Worm (Caenorhabditis elegans) whole organism, L3 larva: ENCODE data around the gene H03G16.1.

ENCODE experiments used
- aly-2 ChIP-seq: fragments of 150-350 bp; optimal IDR thresholded peaks from 2 replicates; lab custom pipeline; 2014; ENCODE audit warnings: missing biosample characterization, missing genetic modification characterization
- ama-1 ChIP-seq: fragments of 150-350 bp; optimal IDR thresholded peaks from 2 replicates; lab custom pipeline; 2018
- ceh-16 ChIP-seq: sonication (generic microtip); optimal IDR thresholded peaks from 2 replicates; lab custom pipeline; 2017; ENCODE audit warnings: missing biosample characterization, missing genetic modification characterization
- ceh-28 ChIP-seq: fragments of 150-350 bp; optimal IDR thresholded peaks from 2 replicates; lab custom pipeline; 2014; ENCODE audit warnings: missing biosample characterization, missing genetic modification reagents, missing genetic modification characterization
- ceh-82 ChIP-seq: fragments of 150-350 bp; optimal IDR thresholded peaks from 2 replicates; lab custom pipeline; 2014; ENCODE audit warnings: missing biosample characterization, missing genetic modification characterization
- ceh-9 ChIP-seq: sonication (generic microtip); optimal IDR thresholded peaks from 2 replicates; lab custom pipeline; 2018; ENCODE audit warnings: missing biosample characterization, missing genetic modification characterization
- egl-27 ChIP-seq: sonication (generic microtip); optimal IDR thresholded peaks from 4 replicates; lab custom pipeline; 2017; ENCODE audit warnings: missing biosample characterization, missing genetic modification reagents, missing genetic modification characterization
- elt-2 ChIP-seq: sonication (generic microtip); optimal IDR thresholded peaks from 2 replicates; lab custom pipeline; 2016; ENCODE audit warnings: missing genetic modification reagents, mild to moderate bottlenecking, missing genetic modification characterization, missing compliant biosample characterization
- elt-3 ChIP-seq, 3 experiments: fragments of 150-350 bp in 1 of 3; sonication (generic microtip) in 2 of 3; optimal IDR thresholded peaks; 2 replicates in 2 of 3; 4 replicates in 1 of 3; lab custom pipeline; 2014 to 2017; ENCODE audit warnings: missing biosample characterization in 3 of 3, missing genetic modification characterization in 3 of 3
- eor-1 ChIP-seq, 2 experiments: fragments of 150-350 bp; optimal IDR thresholded peaks; 2 replicates each; lab custom pipeline; 2014 to 2018; ENCODE audit warnings: missing biosample characterization in 2 of 2, missing genetic modification characterization in 2 of 2
- fkh-10 ChIP-seq: sonication (generic microtip); optimal IDR thresholded peaks from 2 replicates; lab custom pipeline; 2017; ENCODE audit warnings: missing biosample characterization, missing genetic modification reagents, missing genetic modification characterization
- fkh-2 ChIP-seq: fragments of 150-350 bp; optimal IDR thresholded peaks from 2 replicates; lab custom pipeline; 2014; ENCODE audit warnings: missing biosample characterization, missing genetic modification reagents, missing genetic modification characterization
- fos-1 ChIP-seq: fragments of 150-350 bp; optimal IDR thresholded peaks from 2 replicates; lab custom pipeline; 2014; ENCODE audit warnings: missing biosample characterization, missing genetic modification characterization
- hmg-11 ChIP-seq: sonication (generic microtip); optimal IDR thresholded peaks from 2 replicates; lab custom pipeline; 2016; ENCODE audit warnings: missing genetic modification characterization, missing compliant biosample characterization
- jun-1 ChIP-seq: fragments of 150-350 bp; optimal IDR thresholded peaks from 2 replicates; lab custom pipeline; 2014; ENCODE audit warnings: missing biosample characterization, missing genetic modification reagents, missing genetic modification characterization
- lin-15B ChIP-seq: fragments of 150-350 bp; optimal IDR thresholded peaks from 2 replicates; lab custom pipeline; 2014; ENCODE audit warnings: missing biosample characterization, missing genetic modification characterization
- lin-39 ChIP-seq: fragments of 150-350 bp; optimal IDR thresholded peaks from 2 replicates; lab custom pipeline; 2018; ENCODE audit warnings: missing biosample characterization, missing genetic modification reagents, missing genetic modification characterization
- lsy-12 ChIP-seq: sonication (generic microtip); optimal IDR thresholded peaks from 2 replicates; lab custom pipeline; 2016; ENCODE audit warnings: mild to moderate bottlenecking, missing genetic modification characterization, missing compliant biosample characterization
- mdl-1 ChIP-seq: fragments of 150-350 bp; optimal IDR thresholded peaks from 2 replicates; lab custom pipeline; 2014; ENCODE audit warnings: missing biosample characterization, missing genetic modification characterization
- mml-1 ChIP-seq: fragments of 150-350 bp; sonication (generic microtip); optimal IDR thresholded peaks from 3 replicates; lab custom pipeline; 2014; ENCODE audit warnings: missing biosample characterization, missing genetic modification characterization
- nfya-1 ChIP-seq: sonication (generic microtip); optimal IDR thresholded peaks from 2 replicates; lab custom pipeline; 2017; ENCODE audit warnings: missing genetic modification characterization, mild to moderate bottlenecking, missing compliant biosample characterization, antibody characterized with exemption, moderate library complexity; ENCODE audit not compliant: insufficient read depth
- nhr-11 ChIP-seq: fragments of 150-350 bp; optimal IDR thresholded peaks from 2 replicates; lab custom pipeline; 2014; ENCODE audit warnings: missing biosample characterization, missing genetic modification characterization
- nhr-12 ChIP-seq: fragments of 150-350 bp; optimal IDR thresholded peaks from 2 replicates; lab custom pipeline; 2014; ENCODE audit warnings: missing biosample characterization, missing genetic modification characterization
- nhr-23 ChIP-seq: fragments of 150-350 bp; optimal IDR thresholded peaks from 2 replicates; lab custom pipeline; 2014; ENCODE audit warnings: missing biosample characterization, missing genetic modification reagents, missing genetic modification characterization
- nhr-237 ChIP-seq: fragments of 150-350 bp; optimal IDR thresholded peaks from 2 replicates; lab custom pipeline; 2014; ENCODE audit warnings: missing biosample characterization, missing genetic modification characterization
- nhr-25 ChIP-seq: sonication (generic microtip); optimal IDR thresholded peaks from 2 replicates; lab custom pipeline; 2017; ENCODE audit warnings: missing biosample characterization, missing genetic modification characterization
- nhr-43 ChIP-seq: sonication (generic microtip); optimal IDR thresholded peaks from 2 replicates; lab custom pipeline; 2016; ENCODE audit warnings: mild to moderate bottlenecking, missing genetic modification characterization, missing compliant biosample characterization; ENCODE audit not compliant: poor library complexity, severe bottlenecking
- nhr-76 ChIP-seq: fragments of 150-350 bp; sonication (generic microtip); optimal IDR thresholded peaks from 5 replicates; lab custom pipeline; 2014; ENCODE audit warnings: missing biosample characterization, missing genetic modification characterization
- pha-4 ChIP-seq: fragments of 150-350 bp; optimal IDR thresholded peaks from 2 replicates; lab custom pipeline; 2014; ENCODE audit warnings: missing biosample characterization, missing genetic modification reagents, missing genetic modification characterization
- pqm-1 ChIP-seq: fragments of 150-350 bp; optimal IDR thresholded peaks from 2 replicates; lab custom pipeline; 2017; ENCODE audit warnings: missing biosample characterization, missing genetic modification characterization, inconsistent platforms
- sea-2 ChIP-seq: fragments of 150-350 bp; sonication (generic microtip); optimal IDR thresholded peaks from 4 replicates; lab custom pipeline; 2014; ENCODE audit warnings: missing biosample characterization, missing genetic modification reagents, missing genetic modification characterization
- tbx-2 ChIP-seq: sonication (generic microtip); optimal IDR thresholded peaks from 2 replicates; lab custom pipeline; 2016; ENCODE audit warnings: mild to moderate bottlenecking, missing genetic modification characterization, missing compliant biosample characterization
- unc-39 ChIP-seq: sonication (generic microtip); optimal IDR thresholded peaks from 4 replicates; lab custom pipeline; 2017; ENCODE audit warnings: missing biosample characterization, missing genetic modification characterization
- zag-1 ChIP-seq: fragments of 150-350 bp; optimal IDR thresholded peaks from 2 replicates; lab custom pipeline; 2014; ENCODE audit warnings: missing biosample characterization, missing genetic modification characterization
- ztf-11 ChIP-seq: fragments of 150-350 bp; optimal IDR thresholded peaks from 2 replicates; lab custom pipeline; 2014; ENCODE audit warnings: missing biosample characterization, missing genetic modification characterization

The H03G16.1 gene

DNA sequence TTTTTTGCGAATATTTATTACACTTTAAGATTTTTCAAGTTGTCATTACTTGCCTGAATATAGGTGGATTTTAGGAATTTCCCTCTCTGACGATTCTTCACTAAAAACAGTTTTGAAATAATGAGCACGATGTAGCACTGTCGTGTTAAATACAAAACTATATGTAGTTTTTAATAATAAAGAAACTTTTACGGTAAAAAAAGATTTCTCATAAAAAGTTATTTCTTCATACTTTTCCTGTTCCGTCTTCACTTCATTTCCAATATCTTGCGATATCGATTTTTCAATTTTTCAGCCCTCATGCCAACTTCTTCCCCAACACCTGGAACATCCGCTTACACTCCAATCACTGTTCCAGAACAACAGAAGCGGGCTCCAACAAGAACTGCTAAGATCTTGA, 1.3 kb upstream of the H03G16.1 start, which contains the start of gene H03G16.6:
Gene H03G16.6, plus strand, starts transcription at position 301 of the 400 bp plus-strand sequence.
- no peak for TF ChIP-seq fos-1 (tag; lab: Kevin White, UChicago)
- TF ChIP-seq nhr-43: no peak
- TF ChIP-seq jun-1 (tag; lab: Kevin White, UChicago): no peak
- TF ChIP-seq nhr-23 (tag; lab: Kevin White, UChicago): no peak
- TF ChIP-seq ama-1 (lab: Kevin White, UChicago): no peak
- no peak for TF ChIP-seq nhr-76 (tag; lab: Kevin White, UChicago)
- no peak for TF ChIP-seq mdl-1 (tag; lab: Kevin White, UChicago)
- no peak for TF ChIP-seq fkh-10 (GFP tag; lab: Kevin White, UChicago)
- TF ChIP-seq lin-39 (tag; lab: Kevin White, UChicago): no peak
- TF ChIP-seq hmg-11 (tag; lab: Kevin White, UChicago): no peak
- no peak for TF ChIP-seq ztf-11 (tag; lab: Kevin White, UChicago)

DNA sequence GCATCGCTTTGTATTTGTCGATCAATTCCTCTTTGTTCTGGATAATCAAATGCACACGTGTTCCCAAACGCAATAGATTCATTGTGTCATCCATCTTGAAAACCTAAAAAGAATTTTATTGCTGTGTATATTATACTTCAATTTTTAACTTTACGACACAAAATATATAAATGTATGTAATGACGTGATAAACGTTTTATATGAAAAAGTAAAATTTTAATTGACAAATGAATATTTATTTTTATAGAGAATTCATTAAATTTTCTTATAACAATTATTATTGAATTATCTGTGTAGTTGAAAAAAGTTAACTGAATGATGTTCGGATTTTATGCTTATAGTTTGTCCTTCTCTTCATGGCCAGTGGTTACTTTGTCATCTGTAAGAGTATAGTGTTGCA, 2.2 kb downstream of the H03G16.1 start, which contains the start of gene H03G16.7:
Gene H03G16.7, minus strand, starts transcription at position 101 of the 400 bp plus-strand sequence.
- TF ChIP-seq pha-4 (tag; lab: Kevin White, UChicago) (no peak), ceh-16 (tag; lab: Kevin White, UChicago) (no peak), elt-3 (tag; optimal IDR thresholded peaks at IDR 0.05; lab: Kevin White, UChicago) (no peak), lin-15B (tag; lab: Kevin White, UChicago) (no peak), mdl-1 (tag; lab: Kevin White, UChicago) (no peak), nhr-23 (tag; lab: Kevin White, UChicago) (no peak), sea-2 (GFP tag; lab: Kevin White, UChicago) (no peak), tbx-2 (tag; lab: Kevin White, UChicago) (no peak)

DNA sequence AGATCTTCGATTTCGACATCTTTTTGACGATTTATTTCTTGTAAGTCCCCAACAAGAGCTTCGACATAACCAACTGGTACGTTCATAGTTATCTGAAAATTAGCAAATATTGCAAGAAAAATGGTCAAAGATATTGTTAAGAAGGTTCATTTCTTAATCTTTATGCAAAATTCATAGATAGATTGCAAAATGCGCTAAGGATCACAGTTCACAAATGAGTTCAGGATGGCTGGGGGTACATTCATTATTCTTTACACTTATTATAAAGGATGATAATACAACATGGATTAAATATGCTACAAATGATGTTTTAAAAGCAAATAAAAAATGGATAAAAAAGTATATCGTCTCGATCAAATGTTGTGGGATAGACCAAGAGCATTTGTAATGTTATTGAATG, 3.1 kb downstream of the H03G16.1 start, which contains the start of gene H03G16.5:
Gene H03G16.5, minus strand, starts transcription at position 101 of the 400 bp plus-strand sequence.
- TF ChIP-seq nhr-12 (no peak), zag-1 (tag; lab: Kevin White, UChicago) (no peak), elt-2 (tag; lab: Kevin White, UChicago) (no peak), eor-1 (tag; optimal IDR thresholded peaks at IDR 0.05; lab: Kevin White, UChicago) (no peak), fkh-2 (tag; lab: Kevin White, UChicago) (no peak), aly-2 (tag; lab: Kevin White, UChicago) (no peak), elt-3 (tag; optimal IDR thresholded peaks at IDR 0.05; lab: Kevin White, UChicago) (no peak)

DNA sequence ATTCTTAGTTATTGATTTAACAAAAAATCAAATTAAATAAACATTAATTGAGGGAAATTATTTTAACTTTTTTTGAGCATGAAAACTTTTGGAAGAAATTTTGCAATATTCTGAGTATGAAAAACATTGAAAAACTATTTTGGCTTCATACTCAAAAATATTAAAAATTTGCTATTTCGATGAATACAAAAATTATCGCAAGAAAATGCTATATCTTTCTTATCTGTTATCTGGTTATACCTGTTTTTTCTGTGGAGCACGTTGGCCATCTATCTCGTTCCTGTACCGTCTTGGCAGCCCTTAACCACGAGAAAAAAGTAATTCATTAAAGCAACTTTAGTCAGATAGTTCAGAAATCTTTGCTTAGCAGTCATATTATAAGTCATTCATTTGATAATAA, 4.2 kb downstream of the H03G16.1 start:
- TF ChIP-seq ceh-9 (tag; lab: Kevin White, UChicago) (no peak), aly-2 (tag; lab: Kevin White, UChicago) (no peak)

DNA sequence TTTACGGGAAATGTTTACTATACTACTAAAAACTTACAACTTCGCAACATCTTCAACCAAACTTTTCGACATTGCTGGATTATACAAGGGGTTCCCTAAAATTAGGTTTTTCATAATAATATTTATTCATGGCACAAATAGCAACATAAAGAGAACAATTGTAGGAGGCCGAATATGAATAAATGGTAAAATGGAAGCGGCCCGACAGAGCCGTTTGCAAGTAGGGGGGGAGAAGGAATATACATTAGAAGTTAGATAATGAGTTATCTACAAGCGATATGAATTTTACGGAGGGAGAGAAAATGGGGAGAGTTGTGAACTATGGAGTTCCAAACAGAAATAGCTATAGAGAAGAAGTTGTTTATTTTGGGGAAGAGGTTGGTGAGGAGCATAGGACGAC, 6.6 kb downstream of the H03G16.1 start, which contains the start of gene fbxa-96:
Gene fbxa-96, minus strand, starts transcription at position 101 of the 400 bp plus-strand sequence.
- TF ChIP-seq ceh-28 (no peak), ztf-11 (tag; lab: Kevin White, UChicago) (no peak), nfya-1 (tag; lab: Kevin White, UChicago) (no peak), unc-39 (no peak), hmg-11 (tag; lab: Kevin White, UChicago) (no peak), nhr-25 (tag; lab: Kevin White, UChicago) (no peak), pqm-1 (tag; lab: Kevin White, UChicago) (no peak), tbx-2 (tag; lab: Kevin White, UChicago) (no peak), ceh-82 (tag; lab: Kevin White, UChicago) (no peak)

DNA sequence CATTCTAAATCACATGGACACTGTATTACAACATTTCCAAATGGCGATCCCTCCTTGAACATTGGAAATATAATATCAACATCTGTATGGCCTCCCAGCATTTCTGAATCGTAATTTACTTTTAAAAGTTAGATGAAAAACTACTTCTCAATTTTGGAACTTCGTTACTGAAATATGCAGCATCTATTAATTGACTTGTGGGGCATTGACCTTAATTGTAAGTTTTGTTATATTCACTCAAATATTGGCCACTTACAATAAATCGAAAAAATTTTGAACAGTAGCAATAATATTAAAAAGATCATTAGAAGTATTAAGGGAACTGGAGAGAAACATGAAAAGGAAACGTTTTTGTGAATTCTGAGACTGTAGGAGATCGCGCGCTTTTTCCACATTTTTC, 15.6 kb downstream of the H03G16.1 start, which contains the start of gene mam-6:
Gene mam-6, minus strand, starts transcription at position 101 of the 400 bp plus-strand sequence.
- TF ChIP-seq nhr-25 (tag; lab: Kevin White, UChicago) (no peak), mml-1 (tag; lab: Kevin White, UChicago) (no peak), nhr-11 (no peak), fkh-2 (tag; lab: Kevin White, UChicago) (no peak), egl-27 (tag; lab: Kevin White, UChicago) (no peak), lsy-12 (tag; lab: Kevin White, UChicago) (no peak), mdl-1 (tag; lab: Kevin White, UChicago) (no peak), ceh-82 (tag; lab: Kevin White, UChicago) (no peak), fos-1 (tag; lab: Kevin White, UChicago) (no peak), nhr-237 (no peak), lin-15B (tag; lab: Kevin White, UChicago) (no peak), zag-1 (tag; lab: Kevin White, UChicago) (no peak), pha-4 (tag; lab: Kevin White, UChicago) (no peak)
